Fruit fly (Drosophila melanogaster): ENCODE data around the gene CG4829.

The CG4829 gene

DNA sequence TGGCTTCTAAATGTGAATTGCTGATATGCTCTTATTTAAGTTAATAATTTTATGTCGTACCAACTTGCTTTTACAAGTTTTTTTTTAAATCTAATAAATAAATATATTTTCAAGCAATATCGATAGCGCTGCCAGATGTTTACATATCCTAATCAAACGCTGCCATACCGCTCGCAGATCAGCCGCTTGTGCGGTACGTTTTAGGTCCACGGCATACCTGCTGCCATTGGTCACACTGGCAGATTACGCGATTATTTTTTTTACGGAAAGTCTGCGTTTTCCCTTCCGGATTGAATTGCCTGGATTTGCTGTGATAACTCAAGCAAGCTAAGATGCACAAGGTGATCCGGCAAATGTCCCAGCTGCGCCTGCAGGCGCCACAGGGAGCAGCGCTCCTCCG lies 27.8 kb upstream of the CG4829 start, which contains the start of gene mRpL22 (continued):
- TF ChIP-seq sqz (GFP tag; optimal IDR thresholded peaks at IDR 0.05) = peak; percentile 38
- no peak for TF ChIP-seq ERR (GFP tag; optimal IDR thresholded peaks at IDR 0.05)
- TF ChIP-seq Bgb (GFP tag; IDR thresholded peaks at IDR 0.05; ENCODE audit: partially characterized antibody) = peak; percentile 32; the same call in 1 of the 2 replicates
- TF ChIP-seq MESR4 (GFP tag; optimal IDR thresholded peaks at IDR 0.05) = peak; percentile 88
- TF ChIP-seq CG2120 (GFP tag; optimal IDR thresholded peaks at IDR 0.05) = no peak
- TF ChIP-seq Sin3A (optimal IDR thresholded peaks at IDR 0.05) = peak; percentile 36
- TF ChIP-seq CG6813 (GFP tag; optimal IDR thresholded peaks at IDR 0.05) = no peak
- TF ChIP-seq CG7357 (GFP tag; IDR thresholded peaks at IDR 0.05) = no peak
- TF ChIP-seq yki (optimal IDR thresholded peaks at IDR 0.05) = no peak
- TF ChIP-seq CG18619 (GFP tag; optimal IDR thresholded peaks at IDR 0.05) = no peak
- TF ChIP-seq CG4404 (GFP tag; IDR thresholded peaks at IDR 0.05) = no peak
- peak; percentile 66 for TF ChIP-seq pzg (GFP tag; optimal IDR thresholded peaks at IDR 0.05)
- TF ChIP-seq gfzf (GFP tag; optimal IDR thresholded peaks at IDR 0.05) = peak; percentile 71
- no peak for TF ChIP-seq CG1602 (GFP tag; optimal IDR thresholded peaks at IDR 0.05)
- peak; percentile 26 for TF ChIP-seq trem (tag; optimal IDR thresholded peaks at IDR 0.05)
- peak; percentile 56 for TF ChIP-seq BEAF-32 (GFP tag; optimal IDR thresholded peaks at IDR 0.05)
- TF ChIP-seq CG13287 (GFP tag; IDR thresholded peaks at IDR 0.05; ENCODE audit: partially characterized antibody) = 0 out of 2 replicates have a peak, but pooled peaks have one; percentile 17
- no peak for TF ChIP-seq CG8281 (tag; optimal IDR thresholded peaks at IDR 0.05)
- TF ChIP-seq CG2712 (tag; optimal IDR thresholded peaks at IDR 0.05) = peak; percentile 17
- peak in 1 of 2 experiments; percentile 65 for TF ChIP-seq Pdp1 (GFP tag; optimal IDR thresholded peaks at IDR 0.05)
- TF ChIP-seq nom (GFP tag; optimal IDR thresholded peaks at IDR 0.05) = peak; percentile 8
- TF ChIP-seq MBD-R2 (GFP tag; IDR thresholded peaks at IDR 0.05) = peak; percentile 73
- no peak for TF ChIP-seq ttk (GFP tag; IDR thresholded peaks at IDR 0.05)
- TF ChIP-seq CG7963 (GFP tag; IDR thresholded peaks at IDR 0.05; ENCODE audit: partially characterized antibody) = no peak
- TF ChIP-seq Optix (GFP tag; IDR thresholded peaks at IDR 0.05) = no peak
- TF ChIP-seq CG34422 (GFP tag; IDR thresholded peaks at IDR 0.05) = peak; percentile 20; the same call in 1 of the 3 replicates
- peak; percentile 31; the same call in 1 of the 2 replicates for TF ChIP-seq Rfx (GFP tag; IDR thresholded peaks at IDR 0.05)
- no peak for TF ChIP-seq CG15479 (GFP tag; optimal IDR thresholded peaks at IDR 0.05)
- peak; percentile 70 for TF ChIP-seq CG3847 (GFP tag; IDR thresholded peaks at IDR 0.05)
- TF ChIP-seq grn (GFP tag; optimal IDR thresholded peaks at IDR 0.05) = peak; percentile 27
- TF ChIP-seq vvl (GFP tag; IDR thresholded peaks at IDR 0.05) = peak; percentile 10; the same call in 1 of the 2 replicates
- peak; percentile 4 for TF ChIP-seq stwl (tag; optimal IDR thresholded peaks at IDR 0.05)
- peak; percentile 11; the same call in 1 of the 3 replicates for TF ChIP-seq CG17361 (GFP tag; IDR thresholded peaks at IDR 0.05)
- no peak for TF ChIP-seq CG30431 (GFP tag; optimal IDR thresholded peaks at IDR 0.05)
- no peak for TF ChIP-seq Hmx (GFP tag; optimal IDR thresholded peaks at IDR 0.05)
- TF ChIP-seq chinmo (GFP tag; IDR thresholded peaks at IDR 0.05; ENCODE audit: partially characterized antibody) = no peak
- no peak for TF ChIP-seq Drgx (GFP tag; IDR thresholded peaks at IDR 0.05)
- no peak for TF ChIP-seq dati (GFP tag; IDR thresholded peaks at IDR 0.05)
- TF ChIP-seq Sox102F (GFP tag; optimal IDR thresholded peaks at IDR 0.05) = no peak
- peak; percentile 56 for TF ChIP-seq CG14710 (tag; optimal IDR thresholded peaks at IDR 0.05)
- peak; percentile 67 for TF ChIP-seq CG9797 (GFP tag; optimal IDR thresholded peaks at IDR 0.05)
- no peak for TF ChIP-seq CG1233 (GFP tag; optimal IDR thresholded peaks at IDR 0.05)
- no peak for TF ChIP-seq fru (optimal IDR thresholded peaks at IDR 0.05)
- no peak for TF ChIP-seq phol (tag; optimal IDR thresholded peaks at IDR 0.05)
- peak; percentile 21 for TF ChIP-seq YL-1 (GFP tag; optimal IDR thresholded peaks at IDR 0.05)
- TF ChIP-seq gt (GFP tag; IDR thresholded peaks at IDR 0.05) = no peak
- TF ChIP-seq CG11504 (tag; optimal IDR thresholded peaks at IDR 0.05) = peak; percentile 32
- no peak for TF ChIP-seq Myb (GFP tag; optimal IDR thresholded peaks at IDR 0.05)
- TF ChIP-seq Dp (GFP tag; optimal IDR thresholded peaks at IDR 0.05) = peak; percentile 76
- TF ChIP-seq crp (GFP tag; optimal IDR thresholded peaks at IDR 0.05) = peak in 1 of 2 experiments; percentile 77
- TF ChIP-seq slbo (GFP tag; IDR thresholded peaks at IDR 0.05) = peak; percentile 25; the same call in 1 of the 2 replicates

Data from whole organism, embryonic.